Worm (Caenorhabditis elegans) whole organism, L1 larva: ENCODE results near the gene T07H3.7.

Experiments
- fos-1 ChIP-seq: fragments of 150-350 bp; optimal IDR thresholded peaks from 2 replicates; lab custom pipeline; 2014; ENCODE audit warnings: missing biosample characterization, missing genetic modification characterization
- skn-1 ChIP-seq: fragments of 150-350 bp; optimal IDR thresholded peaks from 2 replicates; lab custom pipeline; 2014; ENCODE audit warnings: missing biosample characterization, missing genetic modification characterization

DNA sequence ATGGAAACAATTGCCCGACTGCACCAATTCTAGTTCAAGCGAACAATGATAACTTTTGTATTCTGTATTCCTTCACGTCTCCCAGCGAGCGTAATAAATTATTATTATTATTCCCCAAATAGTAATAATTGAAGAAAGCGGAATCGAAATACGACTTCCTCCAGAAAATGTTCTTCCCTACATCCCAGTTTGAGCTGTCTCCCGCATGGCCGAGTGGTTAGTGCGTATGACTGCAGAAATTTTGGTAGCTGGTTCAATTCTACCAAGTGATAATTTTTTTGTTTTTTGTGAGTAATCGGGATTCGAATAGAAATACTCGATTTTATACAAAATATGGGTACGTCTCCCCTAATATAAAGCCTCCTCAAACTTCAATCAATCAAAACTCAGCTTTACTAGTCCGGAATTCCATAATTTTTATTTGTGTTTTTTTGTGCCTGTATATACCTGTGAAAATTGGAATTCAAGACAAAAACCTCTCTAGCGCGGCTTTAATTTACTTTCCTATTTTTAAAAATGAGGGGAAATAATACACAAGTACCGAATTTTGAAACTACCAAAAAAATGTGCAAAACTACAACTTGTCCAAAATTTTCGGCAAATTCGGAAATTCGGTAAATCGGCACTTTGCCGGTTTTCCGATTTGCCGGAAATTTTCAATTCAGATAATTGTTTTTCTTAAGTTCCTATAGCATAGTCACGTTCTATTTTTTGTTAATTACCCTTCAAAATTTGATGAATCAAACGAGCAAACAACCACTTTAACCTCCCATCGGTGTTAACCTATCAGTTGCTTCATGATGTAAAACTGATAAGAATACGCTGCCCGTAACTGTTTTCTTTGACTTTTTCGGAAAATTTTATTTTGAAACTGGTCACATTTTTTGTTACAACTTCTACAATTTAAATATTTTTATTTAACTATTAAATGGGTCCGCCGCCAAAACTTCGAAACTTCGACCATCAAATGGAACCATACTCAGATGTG is 7.7 kb upstream of the T07H3.7 start, which contains the start of gene bath-46:
- no peak for TF ChIP-seq fos-1 (tag; lab: Kevin White, UChicago)
- TF ChIP-seq skn-1 (tag; lab: Kevin White, UChicago): no peak
